Fruit fly (Drosophila melanogaster): ENCODE data around the gene PolI.

PolI gene

dm6 chr3R:8243720-8244119 is 10.4 kb downstream of the PolI start, which contains the start of the genes CG9636, CG18749 and CG33722 (continued):
- TF ChIP-seq Poxn (GFP tag; IDR thresholded peaks at IDR 0.05) (no peak), Bteb2 (GFP tag; optimal IDR thresholded peaks at IDR 0.05) (peak; percentile 13), trh (GFP tag; optimal IDR thresholded peaks at IDR 0.05) (no peak), inv (GFP tag; IDR thresholded peaks at IDR 0.05; ENCODE audit: partially characterized antibody) (peak; percentile 92), exex (tag; optimal IDR thresholded peaks at IDR 0.05) (peak; percentile 54), da (GFP tag; optimal IDR thresholded peaks at IDR 0.05) (no peak), CG8924 (tag; optimal IDR thresholded peaks at IDR 0.05) (peak; percentile 72), CG4617 (GFP tag; optimal IDR thresholded peaks at IDR 0.05; ENCODE audit: borderline replicate concordance) (peak; percentile 73), CkIIα-i1 (GFP tag; IDR thresholded peaks at IDR 0.05) (no peak), lola (GFP tag; optimal IDR thresholded peaks at IDR 0.05) (peak in 1 of 3 experiments; percentile 71), CHES-1-like (GFP tag; optimal IDR thresholded peaks at IDR 0.05) (peak; percentile 48), schlank (tag; optimal IDR thresholded peaks at IDR 0.05) (no peak), CG31224 (GFP tag; IDR thresholded peaks at IDR 0.05) (no peak), Jarid2 (GFP tag; optimal IDR thresholded peaks at IDR 0.05) (no peak), CG9932 (GFP tag; IDR thresholded peaks at IDR 0.05) (peak; percentile 77), Spps (tag; optimal IDR thresholded peaks at IDR 0.05) (peak; percentile 64), CG3065 (GFP tag; optimal IDR thresholded peaks at IDR 0.05) (peak; percentile 24), aop (GFP tag; IDR thresholded peaks at IDR 0.05) (no peak), MBD-R2 (GFP tag; IDR thresholded peaks at IDR 0.05) (peak; percentile 88), Hmx (GFP tag; optimal IDR thresholded peaks at IDR 0.05) (no peak), pnt (GFP tag; optimal IDR thresholded peaks at IDR 0.05) (peak; percentile 18), Eip74EF (GFP tag; optimal IDR thresholded peaks at IDR 0.05) (peak in 1 of 2 experiments; percentile 65), CG31365 (tag; optimal IDR thresholded peaks at IDR 0.05) (peak; percentile 50), CG9215 (GFP tag; IDR thresholded peaks at IDR 0.05) (0 out of 2 replicates have a peak, but pooled peaks have one; percentile 20), so (GFP tag; IDR thresholded peaks at IDR 0.05) (no peak), sc (optimal IDR thresholded peaks at IDR 0.05) (no peak), sc (GFP tag; optimal IDR thresholded peaks at IDR 0.05) (peak; percentile 28), CG17359 (tag; optimal IDR thresholded peaks at IDR 0.05) (peak; percentile 69), CG1792 (GFP tag; optimal IDR thresholded peaks at IDR 0.05) (no peak), sd (tag; optimal IDR thresholded peaks at IDR 0.05) (peak; percentile 49), B-H1 (GFP tag; IDR thresholded peaks at IDR 0.05) (peak; percentile 53; the same call in 2 of the 3 replicates), CG11093 (GFP tag; IDR thresholded peaks at IDR 0.05) (0 out of 3 replicates have a peak, but pooled peaks have one; percentile 47), BtbVII (GFP tag; optimal IDR thresholded peaks at IDR 0.05) (peak; percentile 4), lmd (GFP tag; IDR thresholded peaks at IDR 0.05) (peak; percentile 62), CG6175 (GFP tag; IDR thresholded peaks at IDR 0.05) (no peak), Awh (GFP tag; IDR thresholded peaks at IDR 0.05) (peak; percentile 66; the same call in 1 of the 2 replicates), CG2199 (GFP tag; IDR thresholded peaks at IDR 0.05) (0 out of 3 replicates have a peak, but pooled peaks have one; percentile 13), caup (GFP tag; optimal IDR thresholded peaks at IDR 0.05; ENCODE audit: severe bottlenecking) (peak; percentile 50), Ets97D (GFP tag; optimal IDR thresholded peaks at IDR 0.05) (peak; percentile 53), Hr3 (GFP tag; optimal IDR thresholded peaks at IDR 0.05) (peak; percentile 64), tin (GFP tag; optimal IDR thresholded peaks at IDR 0.05) (peak; percentile 82), Dref (GFP tag; IDR thresholded peaks at IDR 0.05) (peak; percentile 78), Dfd (GFP tag; optimal IDR thresholded peaks at IDR 0.05) (no peak), sob (GFP tag; IDR thresholded peaks at IDR 0.05) (peak; percentile 76), CG8281 (tag; optimal IDR thresholded peaks at IDR 0.05) (peak; percentile 55), Ets65A (GFP tag) (peak; percentile 46), dm (GFP tag; optimal IDR thresholded peaks at IDR 0.05) (peak; percentile 30), Tbp (GFP tag; optimal IDR thresholded peaks at IDR 0.05) (no peak), Gsc (GFP tag; IDR thresholded peaks at IDR 0.05) (no peak), CG3163 (GFP tag; optimal IDR thresholded peaks at IDR 0.05) (no peak), NC2α (GFP tag; optimal IDR thresholded peaks at IDR 0.05) (no peak), PHDP (tag; optimal IDR thresholded peaks at IDR 0.05) (peak; percentile 75)
